Fruit fly (Drosophila melanogaster) whole organism, embryonic: Measurements from ENCODE around the gene CG7675.

Experiments used
- ATbp ChIP-seq: fragments of 200-800 bp; sonication (Bioruptor generic); optimal IDR thresholded peaks from 2 replicates; lab custom pipeline; 2017; ENCODE audit warnings: missing biosample characterization, mild to moderate bottlenecking, missing genetic modification characterization, missing genetic modification reagents
- Antp ChIP-seq: fragments of 200-800 bp; sonication (Bioruptor generic); optimal IDR thresholded peaks from 3 replicates; lab custom pipeline; 2016; ENCODE audit warnings: missing biosample characterization, missing genetic modification characterization
- CG10147 ChIP-seq: fragments of 200-800 bp; sonication (Bioruptor generic); optimal IDR thresholded peaks from 2 replicates; lab custom pipeline; 2019; ENCODE audit warnings: missing biosample characterization, mild to moderate bottlenecking, missing genetic modification characterization, moderate library complexity
- CG10959 ChIP-seq: fragments of 200-800 bp; sonication (Bioruptor generic); IDR thresholded peaks from 2 replicates; pipeline ENCODE4 v1.3.6; 2022; ENCODE audit warnings: missing biosample characterization, missing genetic modification characterization
- CG12391 ChIP-seq: fragments of 200-800 bp; sonication (Bioruptor generic); optimal IDR thresholded peaks from 3 replicates; lab custom pipeline; 2018; ENCODE audit warnings: missing biosample characterization, mild to moderate bottlenecking, missing genetic modification characterization, moderate library complexity
- CG17361 ChIP-seq: fragments of 200-800 bp; sonication (Bioruptor generic); IDR thresholded peaks from 3 replicates; pipeline ENCODE4 v1.3.6; 2022; ENCODE audit warnings: missing biosample characterization, missing genetic modification characterization
- CG17385 ChIP-seq: fragments of 200-800 bp; sonication (Bioruptor generic); optimal IDR thresholded peaks from 3 replicates; lab custom pipeline; 2018; ENCODE audit warnings: missing biosample characterization, mild to moderate bottlenecking, missing genetic modification characterization
- CG2889 ChIP-seq: fragments of 200-800 bp; sonication (Bioruptor generic); IDR thresholded peaks from 3 replicates; pipeline ENCODE4 v1.3.6; 2022; ENCODE audit warnings: missing biosample characterization, missing genetic modification characterization
- CG33557 ChIP-seq: fragments of 200-800 bp; sonication (Bioruptor generic); optimal IDR thresholded peaks from 2 replicates; lab custom pipeline; 2019; ENCODE audit warnings: missing biosample characterization, mild to moderate bottlenecking, missing genetic modification characterization, moderate library complexity
- CG34224 ChIP-seq: fragments of 200-800 bp; sonication (Bioruptor generic); IDR thresholded peaks from 3 replicates; pipeline ENCODE4 v1.3.6; 2022; ENCODE audit warnings: missing biosample characterization, missing genetic modification characterization; ENCODE audit not compliant: partially characterized antibody
- CG3847 ChIP-seq: fragments of 200-800 bp; sonication (Bioruptor generic); IDR thresholded peaks from 2 replicates; pipeline ENCODE4 v1.3.6; 2022; ENCODE audit warnings: missing biosample characterization, missing genetic modification characterization
- CG5245 ChIP-seq: fragments of 200-800 bp; sonication (Bioruptor generic); optimal IDR thresholded peaks from 3 replicates; lab custom pipeline; 2016; ENCODE audit warnings: missing biosample characterization, missing genetic modification characterization
- CG6689 ChIP-seq: fragments of 200-800 bp; sonication (Bioruptor generic); IDR thresholded peaks from 2 replicates; pipeline ENCODE4 v1.3.6; 2022; ENCODE audit warnings: missing biosample characterization, missing genetic modification characterization
- CG7786 ChIP-seq: fragments of 200-800 bp; sonication (Bioruptor generic); optimal IDR thresholded peaks from 2 replicates; lab custom pipeline; 2016; ENCODE audit warnings: missing biosample characterization, missing genetic modification characterization
- CG8290 ChIP-seq, 3 experiments: fragments of 200-800 bp; sonication (Bioruptor generic); optimal IDR thresholded peaks; 2 replicates each; lab custom pipeline; 2016 to 2019; ENCODE audit warnings: missing biosample characterization in 3 of 3, missing genetic modification characterization in 3 of 3, mild to moderate bottlenecking in 2 of 3, moderate library complexity in 1 of 3
- CG8478 ChIP-seq: fragments of >200 bp; optimal IDR thresholded peaks from 2 replicates; lab custom pipeline; 2018
- Dek ChIP-seq: fragments of 200-800 bp; sonication (Bioruptor generic); optimal IDR thresholded peaks from 3 replicates; lab custom pipeline; 2019; ENCODE audit warnings: missing biosample characterization, mild to moderate bottlenecking, missing genetic modification characterization, moderate library complexity
- Dll ChIP-seq: fragments of 200-800 bp; sonication (Bioruptor generic); IDR thresholded peaks from 4 replicates; pipeline ENCODE4 v1.3.6; 2022; ENCODE audit warnings: missing biosample characterization, missing genetic modification characterization; ENCODE audit not compliant: partially characterized antibody
- Fer1 ChIP-seq: fragments of 200-800 bp; sonication (Bioruptor generic); optimal IDR thresholded peaks from 2 replicates; lab custom pipeline; 2017; ENCODE audit warnings: missing biosample characterization, mild to moderate bottlenecking, missing genetic modification characterization
- HHEX ChIP-seq: fragments of 200-800 bp; sonication (Bioruptor generic); optimal IDR thresholded peaks from 3 replicates; lab custom pipeline; 2017; ENCODE audit warnings: missing biosample characterization, mild to moderate bottlenecking, missing genetic modification characterization, missing genetic modification reagents
- HLH4C ChIP-seq: fragments of 200-800 bp; sonication (Bioruptor generic); IDR thresholded peaks from 3 replicates; pipeline ENCODE4 v1.3.6; 2022; ENCODE audit warnings: missing biosample characterization, missing genetic modification characterization; ENCODE audit not compliant: partially characterized antibody
- Pdp1 ChIP-seq, 2 experiments: fragments of 200-800 bp; sonication (Bioruptor generic); optimal IDR thresholded peaks; 3 replicates each; lab custom pipeline; 2016; ENCODE audit warnings: missing biosample characterization in 2 of 2, missing genetic modification characterization in 2 of 2, mild to moderate bottlenecking in 1 of 2, moderate library complexity in 1 of 2
- ara ChIP-seq: fragments of 200-800 bp; sonication (Bioruptor generic); IDR thresholded peaks from 2 replicates; pipeline ENCODE4 v1.3.6; 2022; ENCODE audit warnings: missing biosample characterization, missing genetic modification characterization
- bcd ChIP-seq: fragments of 200-800 bp; sonication (Bioruptor generic); optimal IDR thresholded peaks from 2 replicates; lab custom pipeline; 2017; ENCODE audit warnings: missing biosample characterization, mild to moderate bottlenecking, missing genetic modification characterization
- crp ChIP-seq, 2 experiments: fragments of 200-800 bp; sonication (Bioruptor generic); optimal IDR thresholded peaks; 2 replicates in 1 of 2; 3 replicates in 1 of 2; lab custom pipeline; 2017; ENCODE audit warnings: missing biosample characterization in 2 of 2, missing genetic modification characterization in 2 of 2, mild to moderate bottlenecking in 1 of 2, moderate library complexity in 1 of 2
- dpn ChIP-seq, 2 experiments: fragments of 200-800 bp; sonication (Bioruptor generic); optimal IDR thresholded peaks; 3 replicates each; lab custom pipeline; 2016; ENCODE audit warnings: missing biosample characterization in 2 of 2, missing genetic modification characterization in 2 of 2
- grn ChIP-seq: fragments of 200-800 bp; sonication (Bioruptor generic); optimal IDR thresholded peaks from 3 replicates; lab custom pipeline; 2017; ENCODE audit warnings: missing biosample characterization, missing genetic modification characterization
- hb ChIP-seq: fragments of 200-800 bp; sonication (Bioruptor generic); IDR thresholded peaks from 3 replicates; pipeline ENCODE4 v1.3.6; 2022; ENCODE audit warnings: missing biosample characterization, missing genetic modification characterization; ENCODE audit not compliant: partially characterized antibody
- hbn ChIP-seq: fragments of 200-800 bp; sonication (Bioruptor generic); IDR thresholded peaks from 2 replicates; pipeline ENCODE4 v1.3.6; 2022; ENCODE audit warnings: missing biosample characterization, missing genetic modification characterization; ENCODE audit not compliant: partially characterized antibody
- jigr1 ChIP-seq: fragments of 200-800 bp; sonication (Bioruptor generic); IDR thresholded peaks from 3 replicates; pipeline ENCODE4 v1.3.6; 2022; ENCODE audit warnings: missing biosample characterization, missing genetic modification characterization
- jing ChIP-seq: fragments of 200-800 bp; sonication (Bioruptor generic); optimal IDR thresholded peaks from 2 replicates; lab custom pipeline; 2018; ENCODE audit warnings: missing biosample characterization, mild to moderate bottlenecking, missing genetic modification characterization
- jumu ChIP-seq: fragments of 200-800 bp; sonication (Bioruptor generic); optimal IDR thresholded peaks from 3 replicates; lab custom pipeline; 2016; ENCODE audit warnings: missing biosample characterization, missing genetic modification characterization
- lilli ChIP-seq: fragments of 200-800 bp; sonication (Bioruptor generic); optimal IDR thresholded peaks from 3 replicates; lab custom pipeline; 2016; ENCODE audit warnings: missing biosample characterization, missing genetic modification characterization
- lola ChIP-seq, 3 experiments: fragments of >200 bp in 2 of 3; fragments of 200-800 bp in 1 of 3; sonication (Bioruptor generic) in 1 of 3; optimal IDR thresholded peaks; 2 replicates each; lab custom pipeline; 2017 to 2019; ENCODE audit warnings: missing biosample characterization in 3 of 3, missing genetic modification characterization in 3 of 3, mild to moderate bottlenecking in 1 of 3, moderate library complexity in 1 of 3
- onecut ChIP-seq: fragments of 200-800 bp; sonication (Bioruptor generic); IDR thresholded peaks from 2 replicates; pipeline ENCODE4 v1.3.6; 2022; ENCODE audit warnings: missing biosample characterization, missing genetic modification characterization
- org-1 ChIP-seq: fragments of 200-800 bp; sonication (Bioruptor generic); optimal IDR thresholded peaks from 2 replicates; lab custom pipeline; 2017; ENCODE audit warnings: missing biosample characterization, missing genetic modification characterization
- pho ChIP-seq: fragments of 200-800 bp; sonication (Bioruptor generic); optimal IDR thresholded peaks from 2 replicates; lab custom pipeline; 2016; ENCODE audit warnings: missing biosample characterization, missing genetic modification characterization
- sc ChIP-seq, 3 experiments: fragments of >200 bp in 2 of 3; fragments of 200-800 bp in 1 of 3; sonication (Bioruptor generic) in 1 of 3; optimal IDR thresholded peaks; 2 replicates in 2 of 3; 3 replicates in 1 of 3; lab custom pipeline; 2017; ENCODE audit warnings: mild to moderate bottlenecking in 1 of 3, missing biosample characterization in 1 of 3, missing genetic modification characterization in 1 of 3, missing genetic modification reagents in 1 of 3
- schlank ChIP-seq: fragments of 200-800 bp; sonication (Bioruptor generic); optimal IDR thresholded peaks from 2 replicates; lab custom pipeline; 2018; ENCODE audit warnings: missing biosample characterization, mild to moderate bottlenecking, missing genetic modification characterization
- sens ChIP-seq: fragments of 200-800 bp; sonication (Bioruptor generic); peaks from one replicate; lab custom pipeline; 2016; ENCODE audit warnings: missing biosample characterization, missing genetic modification characterization
- slou ChIP-seq: fragments of 200-800 bp; sonication (Bioruptor generic); optimal IDR thresholded peaks from 3 replicates; lab custom pipeline; 2016; ENCODE audit warnings: missing biosample characterization, missing genetic modification characterization
- so ChIP-seq: fragments of 200-800 bp; sonication (Bioruptor generic); IDR thresholded peaks from 3 replicates; pipeline ENCODE4 v1.3.6; 2022; ENCODE audit warnings: missing biosample characterization, missing genetic modification characterization
- stwl ChIP-seq: fragments of 200-800 bp; sonication (Bioruptor generic); optimal IDR thresholded peaks from 3 replicates; lab custom pipeline; 2018; ENCODE audit warnings: missing biosample characterization, mild to moderate bottlenecking, missing genetic modification characterization, moderate library complexity
- vnd ChIP-seq: fragments of 200-800 bp; sonication (Bioruptor generic); IDR thresholded peaks from 3 replicates; pipeline ENCODE4 v1.3.6; 2022; ENCODE audit warnings: missing biosample characterization, missing genetic modification characterization; ENCODE audit not compliant: partially characterized antibody
- yki ChIP-seq: fragments of >200 bp; optimal IDR thresholded peaks from 3 replicates; lab custom pipeline; 2018
- zf30C ChIP-seq: fragments of 200-800 bp; sonication (Bioruptor generic); optimal IDR thresholded peaks from 3 replicates; lab custom pipeline; 2018; ENCODE audit warnings: missing biosample characterization, mild to moderate bottlenecking, missing genetic modification characterization

The CG7675 gene

DNA sequence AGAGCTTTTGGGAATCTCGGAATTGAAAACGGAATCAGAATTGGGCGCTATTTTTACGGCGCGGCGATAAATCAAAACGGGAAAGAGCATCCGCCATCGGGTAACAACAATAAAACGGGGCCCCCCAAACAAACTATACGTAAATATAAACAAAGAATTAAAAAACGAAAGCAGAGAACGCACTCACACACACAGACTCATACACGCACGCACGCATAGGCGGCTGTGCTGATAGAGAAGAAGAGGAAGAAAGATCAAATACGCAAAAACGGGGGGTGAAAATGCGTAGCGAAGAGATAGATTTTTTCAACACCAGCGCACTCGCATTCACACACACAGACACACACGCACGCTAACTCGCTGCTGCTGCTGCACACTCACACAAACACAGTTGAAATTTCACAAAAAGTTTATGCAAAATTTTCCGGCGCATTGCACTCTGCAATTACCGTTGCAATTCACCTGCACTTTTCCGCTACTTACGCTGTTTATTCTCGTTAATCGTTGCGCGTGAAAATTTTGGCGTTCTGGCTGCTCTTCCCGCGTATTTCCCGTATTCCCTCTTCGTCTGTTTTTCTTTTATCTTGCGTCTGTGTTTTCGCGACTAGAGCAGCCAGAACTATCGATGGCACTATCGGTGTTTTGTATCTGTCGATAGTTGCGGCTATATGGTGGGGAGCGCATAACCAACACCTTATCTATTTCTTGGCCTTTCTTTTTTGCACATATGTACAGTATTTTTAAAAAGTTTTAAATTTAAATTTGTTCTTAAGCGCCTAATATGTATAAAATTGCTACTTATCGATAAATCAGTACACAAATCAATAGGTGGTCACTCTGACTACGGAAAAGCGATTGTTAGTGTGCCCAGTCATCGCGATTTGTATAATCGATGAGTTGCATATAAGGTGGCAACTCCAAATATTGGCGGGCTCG is 31.6 kb upstream of the CG7675 start, which contains the start of gene CG31122:
TSS of gene CG31122 (minus strand) at position 596 of the 936 bp plus-strand sequence.
- peak; percentile 34 for TF ChIP-seq Fer1 (GFP tag; lab: Kevin White, UChicago)
- TF ChIP-seq CG12391, result peak; percentile 65
- TF ChIP-seq onecut (GFP tag; lab: Robert Waterston, UW), result peak; percentile 77
- TF ChIP-seq ATbp (GFP tag; lab: Kevin White, UChicago), result peak; percentile 12
- peak; percentile 21 for TF ChIP-seq Antp (GFP tag; lab: Kevin White, UChicago)
- TF ChIP-seq CG10147 (GFP tag; lab: Kevin White, UChicago), result peak; percentile 59
- TF ChIP-seq crp (GFP tag; optimal IDR thresholded peaks at IDR 0.05; lab: Kevin White, UChicago), result peak in 1 of 2 experiments; percentile 19
- TF ChIP-seq vnd (GFP tag; lab: Robert Waterston, UW), result peak; percentile 95
- TF ChIP-seq CG34224 (GFP tag; lab: Robert Waterston, UW), result peak; percentile 95
- TF ChIP-seq org-1 (GFP tag; lab: Kevin White, UChicago), result peak; percentile 2
- peak; percentile 57 for TF ChIP-seq CG7786 (GFP tag; lab: Kevin White, UChicago)
- TF ChIP-seq CG3847 (GFP tag; lab: Robert Waterston, UW), result peak; percentile 62
- TF ChIP-seq jigr1 (GFP tag; lab: Robert Waterston, UW), result no peak
- TF ChIP-seq stwl (tag; lab: Kevin White, UChicago), result peak; percentile 99
- peak; percentile 49 to 62 for TF ChIP-seq dpn (GFP tag; optimal IDR thresholded peaks at IDR 0.05; lab: Kevin White, UChicago)
- peak; percentile 27; the same call in 1 of the 3 replicates for TF ChIP-seq so (GFP tag; lab: Robert Waterston, UW)
- TF ChIP-seq Dek (tag; lab: Kevin White, UChicago), result peak; percentile 33
- peak; percentile 95 for TF ChIP-seq sens (GFP tag; lab: Kevin White, UChicago)
- no peak for TF ChIP-seq zf30C (GFP tag; lab: Kevin White, UChicago)
- peak; percentile 96 for TF ChIP-seq hb (GFP tag; lab: Robert Waterston, UW)
- peak; percentile 97 for TF ChIP-seq CG17385 (GFP tag; lab: Kevin White, UChicago)
- 0 out of 2 replicates have a peak, but pooled peaks have one; percentile 32 for TF ChIP-seq CG6689 (GFP tag; lab: Robert Waterston, UW)
- TF ChIP-seq grn (GFP tag; lab: Kevin White, UChicago), result peak; percentile 34
- TF ChIP-seq sc (optimal IDR thresholded peaks at IDR 0.05; lab: Kevin White, UChicago), result no peak
- no peak for TF ChIP-seq sc (GFP tag; optimal IDR thresholded peaks at IDR 0.05; lab: Kevin White, UChicago)
- no peak for TF ChIP-seq CG8290 (GFP tag; optimal IDR thresholded peaks at IDR 0.05; lab: Kevin White, UChicago)
- TF ChIP-seq CG8290 (tag; optimal IDR thresholded peaks at IDR 0.05; lab: Kevin White, UChicago), result no peak
- TF ChIP-seq Dll, result peak; percentile 99
- TF ChIP-seq pho (GFP tag; lab: Kevin White, UChicago), result peak; percentile 62
- peak; percentile 90 for TF ChIP-seq CG8478 (lab: Kevin White, UChicago)
- 0 out of 3 replicates have a peak, but pooled peaks have one; percentile 5 for TF ChIP-seq CG2889
- TF ChIP-seq Pdp1 (GFP tag; optimal IDR thresholded peaks at IDR 0.05; lab: Kevin White, UChicago), result peak in 1 of 2 experiments; percentile 40
- no peak for TF ChIP-seq slou
- TF ChIP-seq schlank, result no peak
- peak; percentile 2 for TF ChIP-seq CG5245 (GFP tag; lab: Kevin White, UChicago)
- TF ChIP-seq jumu (GFP tag; lab: Kevin White, UChicago), result peak; percentile 52
- TF ChIP-seq CG33557 (GFP tag; lab: Kevin White, UChicago), result no peak
- TF ChIP-seq CG10959 (GFP tag; lab: Robert Waterston, UW), result no peak
- no peak; the same call in 2 of the 3 replicates for TF ChIP-seq CG17361 (GFP tag; lab: Robert Waterston, UW)
- TF ChIP-seq HLH4C, result peak; percentile 97
- TF ChIP-seq bcd (GFP tag; lab: Kevin White, UChicago), result peak; percentile 36
- no peak for TF ChIP-seq jing (GFP tag; lab: Kevin White, UChicago)
- peak in 1 of 3 experiments; percentile 28 for TF ChIP-seq lola (GFP tag; optimal IDR thresholded peaks at IDR 0.05; lab: Kevin White, UChicago)
- TF ChIP-seq HHEX (GFP tag; lab: Kevin White, UChicago), result peak; percentile 5
- TF ChIP-seq hbn, result peak; percentile 96
- no peak for TF ChIP-seq ara (GFP tag; lab: Robert Waterston, UW)
- TF ChIP-seq lilli (GFP tag; lab: Kevin White, UChicago), result peak; percentile 67
- TF ChIP-seq yki, result no peak
